Fruit fly (Drosophila melanogaster): ENCODE data around the gene subdued.

The subdued gene

DNA sequence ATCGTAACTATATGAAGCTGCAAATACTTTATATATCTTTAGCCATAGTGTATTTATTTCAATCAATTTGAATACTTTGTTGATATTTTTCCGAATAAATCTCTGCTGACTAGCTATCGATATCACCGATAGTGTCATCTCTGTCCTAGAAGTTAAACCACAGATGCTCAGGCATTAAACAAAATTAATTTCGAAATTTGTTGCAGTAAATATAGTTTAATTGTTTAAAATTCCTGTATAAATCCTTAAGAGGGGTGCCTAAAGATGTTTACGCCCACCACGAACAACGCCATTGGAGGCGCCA, 2.3 kb upstream of the subdued start, which contains the start of gene Nup58 (continued):
- TF ChIP-seq run (tag; optimal IDR thresholded peaks at IDR 0.05) (no peak), CG8290 (GFP tag; optimal IDR thresholded peaks at IDR 0.05) (no peak), CG8290 (tag; optimal IDR thresholded peaks at IDR 0.05) (peak in 1 of 2 experiments; percentile 53), danr (GFP tag; IDR thresholded peaks at IDR 0.05) (no peak), fru (optimal IDR thresholded peaks at IDR 0.05) (no peak), CG9215 (GFP tag; IDR thresholded peaks at IDR 0.05) (no peak), row (GFP tag; IDR thresholded peaks at IDR 0.05) (peak; percentile 42), aop (GFP tag; IDR thresholded peaks at IDR 0.05) (no peak), ham (GFP tag; IDR thresholded peaks at IDR 0.05) (no peak)

- TF ChIP-seq trem (tag; optimal IDR thresholded peaks at IDR 0.05) (no peak), Eip74EF (GFP tag; optimal IDR thresholded peaks at IDR 0.05) (no peak), CG8478 (optimal IDR thresholded peaks at IDR 0.05) (no peak), Six4 (GFP tag; optimal IDR thresholded peaks at IDR 0.05) (no peak), pros (GFP tag; optimal IDR thresholded peaks at IDR 0.05) (no peak), sima (GFP tag; optimal IDR thresholded peaks at IDR 0.05) (no peak), Xbp1 (GFP tag; optimal IDR thresholded peaks at IDR 0.05) (peak; percentile 64), CG9797 (GFP tag; optimal IDR thresholded peaks at IDR 0.05) (peak; percentile 16), chn (GFP tag; optimal IDR thresholded peaks at IDR 0.05) (peak; percentile 51), CG5180 (GFP tag; optimal IDR thresholded peaks at IDR 0.05) (no peak), Dip3 (GFP tag; optimal IDR thresholded peaks at IDR 0.05) (peak; percentile 23), YL-1 (GFP tag; optimal IDR thresholded peaks at IDR 0.05) (peak; percentile 96), CG18011 (GFP tag; optimal IDR thresholded peaks at IDR 0.05) (peak; percentile 98), Tbp (GFP tag; optimal IDR thresholded peaks at IDR 0.05) (no peak), tgo (GFP tag; IDR thresholded peaks at IDR 0.05) (peak; percentile 42; the same call in 2 of the 3 replicates), zfh1 (GFP tag; IDR thresholded peaks at IDR 0.05) (no peak; the same call in 2 of the 3 replicates), row (GFP tag; IDR thresholded peaks at IDR 0.05) (peak; percentile 93), Myb (GFP tag; optimal IDR thresholded peaks at IDR 0.05) (peak; percentile 40), CG5953 (GFP tag; IDR thresholded peaks at IDR 0.05) (no peak), Awh (GFP tag; IDR thresholded peaks at IDR 0.05) (no peak), slbo (GFP tag; IDR thresholded peaks at IDR 0.05) (peak; percentile 89), Dip2 (GFP tag; IDR thresholded peaks at IDR 0.05) (no peak), CG15073 (GFP tag; optimal IDR thresholded peaks at IDR 0.05) (no peak), CG1529 (GFP tag; optimal IDR thresholded peaks at IDR 0.05) (no peak), CG14710 (tag; optimal IDR thresholded peaks at IDR 0.05) (peak; percentile 34), ewg (GFP tag; optimal IDR thresholded peaks at IDR 0.05) (peak; percentile 98), CG13775 (GFP tag; optimal IDR thresholded peaks at IDR 0.05) (peak; percentile 59), CG17328 (GFP tag; IDR thresholded peaks at IDR 0.05) (peak; percentile 26; the same call in 1 of the 2 replicates), Dfd (GFP tag; optimal IDR thresholded peaks at IDR 0.05) (no peak), oc (tag; optimal IDR thresholded peaks at IDR 0.05) (no peak), psq (GFP tag; optimal IDR thresholded peaks at IDR 0.05) (no peak), BtbVII (GFP tag; optimal IDR thresholded peaks at IDR 0.05) (peak; percentile 45), CG6791 (GFP tag; IDR thresholded peaks at IDR 0.05; ENCODE audit: partially characterized antibody) (peak; percentile 82), CG17361 (GFP tag; IDR thresholded peaks at IDR 0.05) (peak; percentile 69), fd3F (GFP tag; optimal IDR thresholded peaks at IDR 0.05) (no peak), az2 (GFP tag; optimal IDR thresholded peaks at IDR 0.05) (peak; percentile 18), al (GFP tag; IDR thresholded peaks at IDR 0.05) (0 out of 2 replicates have a peak, but pooled peaks have one; percentile 23), pan (optimal IDR thresholded peaks at IDR 0.05) (no peak), pan (GFP tag; optimal IDR thresholded peaks at IDR 0.05 in 1 of 2, IDR thresholded peaks at IDR 0.05 in 1 of 2) (no peak), lola (GFP tag; optimal IDR thresholded peaks at IDR 0.05) (peak in 1 of 3 experiments; percentile 32), CTCF (GFP tag; optimal IDR thresholded peaks at IDR 0.05) (peak; percentile 22), CG11093 (GFP tag; IDR thresholded peaks at IDR 0.05) (no peak), Sry-δ (GFP tag; optimal IDR thresholded peaks at IDR 0.05) (peak; percentile 88)
Observed at dm6 chr3R:19644094-19644900, 1.8 kb upstream of the subdued start, which contains the start of gene Vha13. Vha13 (minus strand) TSS chr3R:19644386.

Measured in whole organism, embryonic.